Fruit fly (Drosophila melanogaster): ENCODE measurements around the gene CG42296.

- TF ChIP-seq CG1620 (GFP tag; optimal IDR thresholded peaks at IDR 0.05) (no peak), Hr96 (GFP tag; optimal IDR thresholded peaks at IDR 0.05) (no peak), CG7045 (GFP tag; optimal IDR thresholded peaks at IDR 0.05) (no peak), cnc (optimal IDR thresholded peaks at IDR 0.05) (no peak), CG5204 (GFP tag; optimal IDR thresholded peaks at IDR 0.05) (no peak), cic (GFP tag; optimal IDR thresholded peaks at IDR 0.05) (no peak), CG33017 (tag; optimal IDR thresholded peaks at IDR 0.05) (no peak), CG11617 (GFP tag; optimal IDR thresholded peaks at IDR 0.05) (no peak), CG7101 (tag; optimal IDR thresholded peaks at IDR 0.05) (no peak), CG14711 (tag; optimal IDR thresholded peaks at IDR 0.05) (no peak), kay (GFP tag; ENCODE audit: borderline replicate concordance) (no peak), CG12768 (GFP tag; optimal IDR thresholded peaks at IDR 0.05) (no peak)
Measured at dm6 chr2L:2008114-2008513, 27.7 kb downstream of the CG42296 start, which contains the start of gene Nplp4.
